Fruit fly (Drosophila melanogaster): ENCODE measurements around the gene Ho.
A peak's percentile ranks its signal among the peaks of the same experiment; 100 is the strongest.

The Ho gene

DNA sequence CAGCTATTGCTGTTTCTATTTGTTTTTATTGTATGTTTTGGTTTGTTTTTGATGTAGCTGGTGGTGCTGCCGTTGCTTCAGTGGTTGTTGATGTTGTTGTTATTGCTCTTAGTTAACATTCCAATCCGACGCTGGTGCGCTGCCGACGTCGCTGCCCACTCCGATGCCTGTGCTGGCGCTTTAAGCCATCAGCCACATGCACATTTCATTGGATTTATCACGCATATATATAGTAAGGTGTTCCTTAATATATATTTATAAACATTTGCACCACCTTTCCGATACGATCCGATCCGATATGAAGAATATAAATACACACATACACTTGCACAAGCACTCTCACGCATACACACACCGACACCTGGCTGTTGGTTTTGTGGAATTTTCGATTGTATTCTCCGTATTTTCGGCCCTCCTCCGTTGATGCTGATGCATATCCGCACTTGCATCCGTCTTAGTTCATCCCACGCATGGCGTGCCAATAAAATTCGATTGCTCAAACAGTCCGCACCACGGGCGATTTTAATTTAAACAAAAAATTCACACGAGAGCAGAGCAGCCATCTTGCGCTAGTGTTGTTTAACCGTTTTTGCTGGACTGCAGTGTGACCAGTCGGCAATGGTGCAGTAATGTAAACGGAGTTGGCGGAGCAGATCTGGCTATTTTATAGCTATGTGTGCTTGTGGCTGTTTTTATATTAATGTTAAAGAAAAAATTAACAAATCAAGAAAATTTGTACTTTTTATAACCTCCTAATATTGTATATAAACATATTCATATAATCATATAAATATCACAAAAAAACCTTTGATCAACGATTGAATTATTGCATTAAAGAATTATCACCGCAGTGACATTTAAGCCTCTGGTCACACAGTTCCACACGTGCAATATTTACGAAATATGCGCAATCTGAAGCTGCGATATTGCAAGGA is 29.2 kb upstream of the Ho start, which contains the start of the genes Csk and Elp1 (continued):
- TF ChIP-seq ind (GFP tag; optimal IDR thresholded peaks at IDR 0.05) (peak; percentile 50), CG12219 (GFP tag; optimal IDR thresholded peaks at IDR 0.05) (no peak), CG4282 (GFP tag; optimal IDR thresholded peaks at IDR 0.05) (no peak), bsh (GFP tag; optimal IDR thresholded peaks at IDR 0.05) (peak in 1 of 2 experiments; percentile 40), dmrt99B (tag; optimal IDR thresholded peaks at IDR 0.05) (peak; percentile 42), chm (GFP tag; IDR thresholded peaks at IDR 0.05) (peak; percentile 18; the same call in 1 of the 2 replicates), Kr (GFP tag; optimal IDR thresholded peaks at IDR 0.05) (no peak), grn (GFP tag; optimal IDR thresholded peaks at IDR 0.05) (peak; percentile 62), Fer3 (tag; optimal IDR thresholded peaks at IDR 0.05) (peak; percentile 59), CG4360 (GFP tag; IDR thresholded peaks at IDR 0.05) (peak; percentile 80), eyg (GFP tag; optimal IDR thresholded peaks at IDR 0.05) (no peak), pan (optimal IDR thresholded peaks at IDR 0.05) (no peak), pan (GFP tag; optimal IDR thresholded peaks at IDR 0.05 in 1 of 2, IDR thresholded peaks at IDR 0.05 in 1 of 2) (no peak), usp (GFP tag; optimal IDR thresholded peaks at IDR 0.05) (no peak), CG10274 (GFP tag; optimal IDR thresholded peaks at IDR 0.05) (no peak), CG9609 (GFP tag; optimal IDR thresholded peaks at IDR 0.05) (peak; percentile 14), tin (GFP tag; optimal IDR thresholded peaks at IDR 0.05) (peak; percentile 41), CG7987 (GFP tag; optimal IDR thresholded peaks at IDR 0.05) (no peak), ERR (GFP tag; optimal IDR thresholded peaks at IDR 0.05) (no peak), lola (GFP tag; optimal IDR thresholded peaks at IDR 0.05) (peak in 1 of 3 experiments; percentile 63), bowl (GFP tag; IDR thresholded peaks at IDR 0.05) (no peak), Dfd (GFP tag; optimal IDR thresholded peaks at IDR 0.05) (no peak), CG4404 (GFP tag; IDR thresholded peaks at IDR 0.05) (no peak), Sox100B (GFP tag; optimal IDR thresholded peaks at IDR 0.05) (peak; percentile 59), CG11247 (GFP tag; IDR thresholded peaks at IDR 0.05) (no peak), CG30020 (tag; optimal IDR thresholded peaks at IDR 0.05) (peak; percentile 73), GATAe (GFP tag; conservative IDR thresholded peaks at IDR 0.05) (no peak), CG3065 (GFP tag; optimal IDR thresholded peaks at IDR 0.05) (no peak), ara (GFP tag; IDR thresholded peaks at IDR 0.05) (peak; percentile 24; the same call in 1 of the 2 replicates), crc (GFP tag; optimal IDR thresholded peaks at IDR 0.05) (no peak), Optix (GFP tag; IDR thresholded peaks at IDR 0.05) (no peak), Hr3 (GFP tag; optimal IDR thresholded peaks at IDR 0.05) (peak; percentile 58), z (GFP tag; IDR thresholded peaks at IDR 0.05) (no peak), CG11398 (GFP tag; optimal IDR thresholded peaks at IDR 0.05) (no peak), CG1832 (GFP tag; optimal IDR thresholded peaks at IDR 0.05) (no peak), CG9932 (GFP tag; IDR thresholded peaks at IDR 0.05) (peak; percentile 69), seq (GFP tag; IDR thresholded peaks at IDR 0.05) (0 out of 2 replicates have a peak, but pooled peaks have one; percentile 15), CG5180 (GFP tag; optimal IDR thresholded peaks at IDR 0.05) (no peak), CG32772 (GFP tag; IDR thresholded peaks at IDR 0.05) (no peak), Dek (tag; optimal IDR thresholded peaks at IDR 0.05) (peak; percentile 73), MTF-1 (GFP tag; optimal IDR thresholded peaks at IDR 0.05; ENCODE audit: borderline replicate concordance) (no peak), CG17186 (GFP tag; optimal IDR thresholded peaks at IDR 0.05) (peak; percentile 41), sens (GFP tag) (peak; percentile 86), CG8765 (GFP tag; IDR thresholded peaks at IDR 0.05) (no peak), otp (GFP tag; IDR thresholded peaks at IDR 0.05) (no peak), CG30403 (GFP tag; optimal IDR thresholded peaks at IDR 0.05) (peak; percentile 75), CG12659 (GFP tag; optimal IDR thresholded peaks at IDR 0.05) (peak; percentile 92), zen2 (GFP tag; IDR thresholded peaks at IDR 0.05; ENCODE audit: partially characterized antibody) (no peak), sima (GFP tag; optimal IDR thresholded peaks at IDR 0.05) (no peak), Dip3 (GFP tag; optimal IDR thresholded peaks at IDR 0.05) (peak; percentile 35)
